Fruit fly (Drosophila melanogaster): Measurements from ENCODE around the gene CG11085.

CG11085 gene

DNA sequence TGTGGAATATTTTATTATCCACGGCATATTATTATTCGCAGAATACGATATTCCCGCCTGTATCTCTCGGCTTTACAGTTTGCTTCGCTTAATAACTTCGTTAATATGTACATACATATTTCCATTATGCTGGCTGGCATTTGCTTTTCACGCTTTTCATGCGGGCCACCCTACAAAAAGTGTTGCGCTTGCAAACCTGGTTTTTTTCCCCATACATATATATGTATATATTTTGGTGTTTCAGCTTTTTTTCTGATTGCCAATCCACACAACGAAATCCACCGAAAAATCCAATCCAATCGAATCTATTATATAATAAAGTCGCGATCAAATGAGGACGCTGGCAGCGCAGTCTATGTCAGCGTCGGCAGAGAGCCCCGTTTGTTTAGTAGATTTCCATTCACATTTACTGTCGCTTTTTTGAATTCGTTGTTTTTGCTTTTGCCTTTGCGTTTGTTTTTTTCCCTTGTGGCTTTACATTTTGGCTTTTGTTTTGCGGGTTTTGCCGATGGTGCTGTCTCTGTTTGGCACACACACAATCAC, 49.8 kb downstream of the CG11085 start:
- no peak for TF ChIP-seq HLH106 (tag; optimal IDR thresholded peaks at IDR 0.05)
- no peak for TF ChIP-seq jim (GFP tag; optimal IDR thresholded peaks at IDR 0.05)
- no peak for TF ChIP-seq pan (optimal IDR thresholded peaks at IDR 0.05)
- TF ChIP-seq Rel (GFP tag; optimal IDR thresholded peaks at IDR 0.05), result no peak
- TF ChIP-seq Rel (tag; optimal IDR thresholded peaks at IDR 0.05), result no peak
- TF ChIP-seq woc (GFP tag; optimal IDR thresholded peaks at IDR 0.05), result no peak
- TF ChIP-seq OdsH (GFP tag; optimal IDR thresholded peaks at IDR 0.05), result no peak
- no peak for TF ChIP-seq lola (GFP tag; optimal IDR thresholded peaks at IDR 0.05)
- no peak for TF ChIP-seq fru (GFP tag; optimal IDR thresholded peaks at IDR 0.05)
- no peak for TF ChIP-seq dsf (GFP tag; optimal IDR thresholded peaks at IDR 0.05; ENCODE audit: borderline replicate concordance)
- no peak for TF ChIP-seq Dfd (GFP tag; optimal IDR thresholded peaks at IDR 0.05)
- TF ChIP-seq psq (GFP tag; optimal IDR thresholded peaks at IDR 0.05), result no peak
- TF ChIP-seq Hr78 (GFP tag; optimal IDR thresholded peaks at IDR 0.05), result no peak

- TF ChIP-seq Vsx2 (GFP tag; optimal IDR thresholded peaks at IDR 0.05; ENCODE audit: partially characterized antibody), result no peak
- peak; percentile 98 for TF ChIP-seq psq (GFP tag; optimal IDR thresholded peaks at IDR 0.05)
- no peak for TF ChIP-seq usp (GFP tag; optimal IDR thresholded peaks at IDR 0.05)
- peak; percentile 95 for TF ChIP-seq OdsH (GFP tag; optimal IDR thresholded peaks at IDR 0.05)
- TF ChIP-seq Mio (GFP tag; optimal IDR thresholded peaks at IDR 0.05), result no peak
- TF ChIP-seq foxo (GFP tag; optimal IDR thresholded peaks at IDR 0.05), result peak in 1 of 2 experiments; percentile 95
- peak; percentile 84 for TF ChIP-seq CG9705 (GFP tag; optimal IDR thresholded peaks at IDR 0.05)
- TF ChIP-seq Hnf4 (GFP tag; optimal IDR thresholded peaks at IDR 0.05), result peak; percentile 93
- TF ChIP-seq woc (GFP tag; optimal IDR thresholded peaks at IDR 0.05), result peak; percentile 81
- TF ChIP-seq ey (GFP tag; optimal IDR thresholded peaks at IDR 0.05), result peak; percentile 88
- TF ChIP-seq sv (GFP tag; optimal IDR thresholded peaks at IDR 0.05), result peak; percentile 85
- peak; percentile 79 for TF ChIP-seq tai (GFP tag; optimal IDR thresholded peaks at IDR 0.05)
- no peak for TF ChIP-seq CrebA (GFP tag; optimal IDR thresholded peaks at IDR 0.05; ENCODE audit: borderline replicate concordance)
- TF ChIP-seq jim (GFP tag; optimal IDR thresholded peaks at IDR 0.05), result no peak
- TF ChIP-seq Jra (GFP tag; optimal IDR thresholded peaks at IDR 0.05), result peak; percentile 88
- TF ChIP-seq brk (GFP tag; optimal IDR thresholded peaks at IDR 0.05), result peak; percentile 89
- peak; percentile 95 for TF ChIP-seq h (GFP tag; optimal IDR thresholded peaks at IDR 0.05)
- peak; percentile 94 for TF ChIP-seq rgr (GFP tag; optimal IDR thresholded peaks at IDR 0.05)
- peak; percentile 84 for TF ChIP-seq br (GFP tag; optimal IDR thresholded peaks at IDR 0.05)
- TF ChIP-seq lola (GFP tag; optimal IDR thresholded peaks at IDR 0.05), result no peak
- TF ChIP-seq Abd-B (GFP tag; optimal IDR thresholded peaks at IDR 0.05), result no peak
- TF ChIP-seq Dif (GFP tag; optimal IDR thresholded peaks at IDR 0.05; ENCODE audit: partially characterized antibody), result no peak
- TF ChIP-seq Dfd (GFP tag; optimal IDR thresholded peaks at IDR 0.05), result no peak
- TF ChIP-seq Myc (optimal IDR thresholded peaks at IDR 0.05), result no peak
- TF ChIP-seq CG32264 (GFP tag; optimal IDR thresholded peaks at IDR 0.05), result peak; percentile 71
- TF ChIP-seq dsf (GFP tag; optimal IDR thresholded peaks at IDR 0.05; ENCODE audit: borderline replicate concordance), result peak; percentile 75
- TF ChIP-seq Rel (GFP tag; optimal IDR thresholded peaks at IDR 0.05), result peak; percentile 71
- peak; percentile 91 for TF ChIP-seq Rel (tag; optimal IDR thresholded peaks at IDR 0.05)
- no peak for TF ChIP-seq Hr83 (GFP tag; optimal IDR thresholded peaks at IDR 0.05; ENCODE audit: poor library complexity, severe bottlenecking)
- TF ChIP-seq dmrt93B (GFP tag; optimal IDR thresholded peaks at IDR 0.05), result peak; percentile 88
- TF ChIP-seq Hr78 (GFP tag; optimal IDR thresholded peaks at IDR 0.05), result no peak
- TF ChIP-seq fru (GFP tag; optimal IDR thresholded peaks at IDR 0.05), result peak; percentile 94
- TF ChIP-seq dl (GFP tag; optimal IDR thresholded peaks at IDR 0.05; ENCODE audit: insufficient read depth in 1 of 2, partially characterized antibody in 2 of 2), result no peak
- peak; percentile 79 for TF ChIP-seq GATAd (GFP tag; optimal IDR thresholded peaks at IDR 0.05)
- peak; percentile 98 for TF ChIP-seq HLH106 (tag; optimal IDR thresholded peaks at IDR 0.05)
- no peak for TF ChIP-seq pan (optimal IDR thresholded peaks at IDR 0.05)
- peak; percentile 93 for TF ChIP-seq sage (GFP tag; optimal IDR thresholded peaks at IDR 0.05)
- TF ChIP-seq N (GFP tag; optimal IDR thresholded peaks at IDR 0.05), result no peak
- peak; percentile 99 for TF ChIP-seq Sp1 (GFP tag; optimal IDR thresholded peaks at IDR 0.05)
Measured at dm6 chrX:12666471-12666884, 50.4 kb downstream of the CG11085 start.
